Worm (Caenorhabditis elegans) whole organism, early embryonic: ENCODE results near the gene vha-8.

Source experiments
- B0310.2 ChIP-seq: sonication (generic microtip); optimal IDR thresholded peaks from 2 replicates; lab custom pipeline; 2016; ENCODE audit warnings: mild to moderate bottlenecking, missing genetic modification characterization, missing compliant biosample characterization
- F13C5.2 ChIP-seq: sonication (generic microtip); optimal IDR thresholded peaks from 2 replicates; lab custom pipeline; 2017; ENCODE audit warnings: mild to moderate bottlenecking, missing genetic modification characterization, inconsistent platforms, missing compliant biosample characterization
- aly-1 ChIP-seq: sonication (generic microtip); optimal IDR thresholded peaks from 2 replicates; lab custom pipeline; 2016; ENCODE audit warnings: missing genetic modification characterization, missing compliant biosample characterization
- ama-1 ChIP-seq: fragments of 150-350 bp; optimal IDR thresholded peaks from 2 replicates; lab custom pipeline; 2014
- ceh-13 ChIP-seq: fragments of 200-800 bp; sonication (Bioruptor generic); optimal IDR thresholded peaks from 2 replicates; lab custom pipeline; 2018; ENCODE audit warnings: mild to moderate bottlenecking, missing genetic modification characterization, missing compliant biosample characterization
- ceh-36 ChIP-seq: sonication (generic microtip); optimal IDR thresholded peaks from 2 replicates; lab custom pipeline; 2016; ENCODE audit warnings: missing genetic modification characterization, inconsistent platforms, missing compliant biosample characterization
- ets-7 ChIP-seq: sonication (generic microtip); optimal IDR thresholded peaks from 2 replicates; lab custom pipeline; 2016; ENCODE audit warnings: missing genotype, missing genetic modification characterization, missing compliant biosample characterization
- hnd-1 ChIP-seq: sonication (generic microtip); optimal IDR thresholded peaks from 2 replicates; lab custom pipeline; 2016; ENCODE audit warnings: missing genetic modification characterization, missing compliant biosample characterization

DNA sequence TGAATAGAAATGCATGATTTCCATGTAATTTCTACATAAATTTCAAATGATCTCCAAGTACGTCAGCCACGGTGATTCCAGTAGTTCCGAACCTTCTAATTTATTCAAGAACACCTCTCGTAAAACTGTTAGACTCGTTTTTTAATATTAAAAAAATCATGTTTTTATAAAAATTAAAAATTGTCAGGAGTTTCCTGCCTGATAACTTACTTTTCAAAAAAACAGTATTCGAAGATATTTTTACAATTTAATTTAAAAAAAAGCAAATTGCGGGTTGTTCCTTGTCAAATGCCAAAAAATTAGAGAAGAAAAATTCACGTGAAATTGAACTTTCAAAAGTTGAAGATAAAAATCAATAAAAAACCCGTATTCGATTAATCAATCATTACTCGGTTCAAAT lies 4.7 kb downstream of the vha-8 start, which contains the start of the genes C17H12.3 and C17H12.12:
- TF ChIP-seq aly-1 (tag; lab: Kevin White, UChicago), result no peak
- TF ChIP-seq F13C5.2 (tag; lab: Kevin White, UChicago), result no peak
- no peak for TF ChIP-seq ceh-36
- no peak for TF ChIP-seq B0310.2 (tag; lab: Kevin White, UChicago)
- no peak for TF ChIP-seq ets-7 (tag; lab: Kevin White, UChicago)
- TF ChIP-seq hnd-1 (tag; lab: Kevin White, UChicago), result no peak
- no peak for TF ChIP-seq ceh-13 (GFP tag; lab: Kevin White, UChicago)
- TF ChIP-seq ama-1 (lab: Kevin White, UChicago), result no peak
